Worm (Caenorhabditis elegans) whole organism, young adult: ENCODE measurements around the gene rpn-5.

ENCODE experiments used
- D2030.7 ChIP-seq: fragments of 200-800 bp; sonication (Bioruptor generic); IDR thresholded peaks from 2 replicates; pipeline ENCODE4 v1.3.6; 2022; ENCODE audit warnings: missing genetic modification reagents, missing genetic modification characterization, missing compliant biosample characterization
- F23B12.7 ChIP-seq: sonication (generic microtip); optimal IDR thresholded peaks from 2 replicates; lab custom pipeline; 2017; ENCODE audit warnings: missing genetic modification characterization, mild to moderate bottlenecking, missing compliant biosample characterization, antibody characterized with exemption, moderate library complexity; ENCODE audit not compliant: insufficient read depth
- F49E8.2 ChIP-seq: sonication (generic microtip); optimal IDR thresholded peaks from 3 replicates; lab custom pipeline; 2017; ENCODE audit warnings: missing genetic modification characterization, mild to moderate bottlenecking, missing compliant biosample characterization, antibody characterized with exemption, moderate library complexity; ENCODE audit not compliant: insufficient read depth
- F52B5.7 ChIP-seq: sonication (generic microtip); optimal IDR thresholded peaks from 2 replicates; lab custom pipeline; 2016; ENCODE audit warnings: mild to moderate bottlenecking, missing genetic modification characterization, missing compliant biosample characterization
- F55B11.4 ChIP-seq: sonication (generic microtip); optimal IDR thresholded peaks from 2 replicates; lab custom pipeline; 2016; ENCODE audit warnings: missing compliant biosample characterization, missing genetic modification characterization, borderline replicate concordance; ENCODE audit not compliant: insufficient read depth
- T07F8.4 ChIP-seq: sonication (generic microtip); optimal IDR thresholded peaks from 2 replicates; lab custom pipeline; 2016; ENCODE audit warnings: mild to moderate bottlenecking, missing genetic modification characterization, moderate library complexity, missing compliant biosample characterization
- Y53F4B.3 ChIP-seq: fragments of 200-800 bp; sonication (Bioruptor generic); IDR thresholded peaks from 2 replicates; pipeline ENCODE4 v1.3.6; 2022; ENCODE audit warnings: missing genetic modification reagents, missing genetic modification characterization, missing compliant biosample characterization
- Y56A3A.18 ChIP-seq: fragments of 200-800 bp; sonication (Bioruptor generic); IDR thresholded peaks from 2 replicates; pipeline ENCODE4 v1.3.6; 2022; ENCODE audit warnings: missing genetic modification reagents, missing genetic modification characterization, missing compliant biosample characterization
- Y95B8A.8 ChIP-seq: fragments of 200-800 bp; sonication (Bioruptor generic); IDR thresholded peaks from 2 replicates; pipeline ENCODE4 v1.3.6; 2022; ENCODE audit warnings: missing genetic modification reagents, missing genetic modification characterization, missing compliant biosample characterization
- ZK185.1 ChIP-seq: sonication (generic microtip); optimal IDR thresholded peaks from 2 replicates; lab custom pipeline; 2016; ENCODE audit warnings: mild to moderate bottlenecking, missing genetic modification characterization, missing compliant biosample characterization; ENCODE audit not compliant: poor library complexity, severe bottlenecking
- akir-1 ChIP-seq: fragments of 200-800 bp; sonication (Bioruptor generic); optimal IDR thresholded peaks from 2 replicates; lab custom pipeline; 2018; ENCODE audit warnings: mild to moderate bottlenecking, missing genetic modification characterization, moderate library complexity, missing compliant biosample characterization
- ama-1 ChIP-seq, 3 experiments: fragments of 150-350 bp in 1 of 3; sonication (generic microtip) in 2 of 3; optimal IDR thresholded peaks; 2 replicates each; lab custom pipeline; 2014 to 2018; ENCODE audit warnings: missing biosample characterization in 2 of 3, missing genetic modification characterization in 2 of 3, missing genetic modification reagents in 2 of 3
- attf-5 ChIP-seq: fragments of 200-800 bp; sonication (Bioruptor generic); optimal IDR thresholded peaks from 2 replicates; lab custom pipeline; 2018; ENCODE audit warnings: mild to moderate bottlenecking, missing genetic modification characterization, missing compliant biosample characterization
- ccch-3 ChIP-seq: fragments of 200-800 bp; sonication (Bioruptor generic); optimal IDR thresholded peaks from 2 replicates; lab custom pipeline; 2018; ENCODE audit warnings: mild to moderate bottlenecking, missing genetic modification characterization, missing compliant biosample characterization
- cebp-2 ChIP-seq: fragments of 200-800 bp; sonication (Bioruptor generic); IDR thresholded peaks from 2 replicates; pipeline ENCODE4 v1.3.6; 2022; ENCODE audit warnings: missing genetic modification characterization, missing compliant biosample characterization
- ceh-100 ChIP-seq: fragments of 200-800 bp; sonication (Bioruptor generic); IDR thresholded peaks from 2 replicates; pipeline ENCODE4 v1.3.6; 2022; ENCODE audit warnings: missing genetic modification reagents, missing genetic modification characterization, missing compliant biosample characterization
- ceh-27 ChIP-seq: fragments of 200-800 bp; sonication (Bioruptor generic); optimal IDR thresholded peaks from 2 replicates; lab custom pipeline; 2018; ENCODE audit warnings: mild to moderate bottlenecking, missing genetic modification characterization, moderate library complexity, missing compliant biosample characterization
- ceh-79 ChIP-seq: sonication (generic microtip); optimal IDR thresholded peaks from 2 replicates; lab custom pipeline; 2017; ENCODE audit warnings: mild to moderate bottlenecking, missing genetic modification characterization, missing compliant biosample characterization
- chd-7 ChIP-seq: sonication (generic microtip); optimal IDR thresholded peaks from 2 replicates; lab custom pipeline; 2016; ENCODE audit warnings: mild to moderate bottlenecking, missing genetic modification characterization, moderate library complexity, missing compliant biosample characterization
- die-1 ChIP-seq: sonication (generic microtip); optimal IDR thresholded peaks from 2 replicates; lab custom pipeline; 2016; ENCODE audit warnings: missing genotype, mild to moderate bottlenecking, missing genetic modification characterization, missing compliant biosample characterization
- egrh-3 ChIP-seq: fragments of 200-800 bp; sonication (Bioruptor generic); IDR thresholded peaks from 2 replicates; pipeline ENCODE4 v1.3.6; 2022; ENCODE audit warnings: missing genetic modification reagents, missing genetic modification characterization, missing compliant biosample characterization
- ekl-4 ChIP-seq: fragments of 200-800 bp; sonication (Bioruptor generic); IDR thresholded peaks from 2 replicates; pipeline ENCODE4 v1.3.6; 2022; ENCODE audit warnings: missing genetic modification reagents, missing genetic modification characterization, missing compliant biosample characterization
- ets-4 ChIP-seq: fragments of 200-800 bp; sonication (Bioruptor generic); optimal IDR thresholded peaks from 2 replicates; lab custom pipeline; 2018; ENCODE audit warnings: mild to moderate bottlenecking, missing genetic modification characterization, missing compliant biosample characterization
- fkh-3 ChIP-seq: sonication (generic microtip); optimal IDR thresholded peaks from 2 replicates; lab custom pipeline; 2016; ENCODE audit warnings: mild to moderate bottlenecking, missing genetic modification characterization, missing compliant biosample characterization
- him-1 ChIP-seq: sonication (generic microtip); optimal IDR thresholded peaks from 2 replicates; lab custom pipeline; 2016; ENCODE audit warnings: missing genotype, missing genetic modification reagents, missing genetic modification characterization, missing compliant biosample characterization
- hlh-12 ChIP-seq: sonication (generic microtip); optimal IDR thresholded peaks from 2 replicates; lab custom pipeline; 2016; ENCODE audit warnings: missing genetic modification characterization, missing compliant biosample characterization
- hmg-20 ChIP-seq: fragments of 200-800 bp; sonication (Bioruptor generic); IDR thresholded peaks from 2 replicates; pipeline ENCODE4 v1.3.6; 2022; ENCODE audit warnings: missing genetic modification reagents, missing genetic modification characterization, missing compliant biosample characterization
- let-607 ChIP-seq, 2 experiments: fragments of 200-800 bp in 1 of 2; sonication (Bioruptor generic) in 1 of 2; sonication (generic microtip) in 1 of 2; optimal IDR thresholded peaks; 2 replicates each; lab custom pipeline; 2016 to 2018; ENCODE audit warnings: mild to moderate bottlenecking in 2 of 2, missing compliant biosample characterization in 2 of 2, missing genetic modification characterization in 2 of 2, moderate library complexity in 2 of 2, missing genotype in 1 of 2
- lin-35 ChIP-seq, 3 experiments: fragments of 150-350 bp in 2 of 3; sonication (generic microtip) in 1 of 3; optimal IDR thresholded peaks; 2 replicates each; lab custom pipeline; 2014 to 2018; ENCODE audit warnings: missing biosample characterization in 3 of 3, missing genetic modification characterization in 3 of 3, missing genetic modification reagents in 3 of 3
- lin-40 ChIP-seq: sonication (generic microtip); optimal IDR thresholded peaks from 2 replicates; lab custom pipeline; 2016; ENCODE audit warnings: missing genetic modification characterization, mild to moderate bottlenecking, missing compliant biosample characterization, missing genotype, missing genetic modification reagents
- lir-1 ChIP-seq: fragments of 200-800 bp; sonication (Bioruptor generic); conservative IDR thresholded peaks from 2 replicates; pipeline ENCODE4 v1.3.6; 2022; ENCODE audit warnings: missing genetic modification reagents, missing genetic modification characterization, missing compliant biosample characterization
- madf-10 ChIP-seq: sonication (generic microtip); optimal IDR thresholded peaks from 2 replicates; lab custom pipeline; 2016; ENCODE audit warnings: mild to moderate bottlenecking, missing genetic modification characterization, missing compliant biosample characterization
- madf-3 ChIP-seq: fragments of 200-800 bp; sonication (Bioruptor generic); IDR thresholded peaks from 2 replicates; pipeline ENCODE4 v1.3.6; 2022; ENCODE audit warnings: missing genetic modification reagents, missing genetic modification characterization, missing compliant biosample characterization
- madf-8 ChIP-seq: fragments of 200-800 bp; sonication (Bioruptor generic); conservative IDR thresholded peaks from 2 replicates; pipeline ENCODE4 v1.3.6; 2022; ENCODE audit warnings: missing genetic modification reagents, missing genetic modification characterization, missing compliant biosample characterization
- mes-4 ChIP-seq: sonication (generic microtip); optimal IDR thresholded peaks from 2 replicates; lab custom pipeline; 2016; ENCODE audit warnings: missing genotype, missing genetic modification characterization, missing compliant biosample characterization
- nfyb-1 ChIP-seq: fragments of 200-800 bp; sonication (Bioruptor generic); IDR thresholded peaks from 2 replicates; pipeline ENCODE4 v1.3.6; 2022; ENCODE audit warnings: missing genetic modification reagents, missing genetic modification characterization, missing compliant biosample characterization
- nhr-27 ChIP-seq: fragments of 200-800 bp; sonication (Bioruptor generic); optimal IDR thresholded peaks from 2 replicates; lab custom pipeline; 2018; ENCODE audit warnings: mild to moderate bottlenecking, missing genetic modification characterization, moderate library complexity, missing compliant biosample characterization
- pha-4 ChIP-seq: fragments of 150-350 bp; sonication (generic microtip); optimal IDR thresholded peaks from 2 replicates; lab custom pipeline; 2014; ENCODE audit warnings: missing biosample characterization, missing genetic modification reagents, missing genetic modification characterization
- rcor-1 ChIP-seq: fragments of 200-800 bp; sonication (Bioruptor generic); IDR thresholded peaks from 2 replicates; pipeline ENCODE4 v1.3.6; 2022; ENCODE audit warnings: missing genetic modification reagents, missing genetic modification characterization, missing compliant biosample characterization
- snpc-1.1 ChIP-seq: sonication (generic microtip); optimal IDR thresholded peaks from 2 replicates; lab custom pipeline; 2017; ENCODE audit warnings: missing genetic modification characterization, mild to moderate bottlenecking, missing compliant biosample characterization, antibody characterized with exemption, moderate library complexity, missing genotype, missing genetic modification reagents; ENCODE audit not compliant: insufficient read depth
- snpc-3.4 ChIP-seq: sonication (generic microtip); optimal IDR thresholded peaks from 2 replicates; lab custom pipeline; 2017; ENCODE audit warnings: missing genetic modification characterization, mild to moderate bottlenecking, missing compliant biosample characterization, antibody characterized with exemption, moderate library complexity, missing genotype, missing genetic modification reagents
- snpc-4 ChIP-seq, 5 experiments: fragments of 150-350 bp in 1 of 5; sonication (generic microtip) in 4 of 5; optimal IDR thresholded peaks; 2 replicates each; lab custom pipeline; 2014 to 2018; ENCODE audit warnings: missing genetic modification characterization in 5 of 5, missing biosample characterization in 3 of 5, antibody characterized with exemption in 2 of 5, mild to moderate bottlenecking in 2 of 5, missing compliant biosample characterization in 2 of 5, missing genotype in 2 of 5, moderate library complexity in 2 of 5, missing genetic modification reagents in 1 of 5
- tlf-1 ChIP-seq: fragments of 200-800 bp; sonication (Bioruptor generic); optimal IDR thresholded peaks from 2 replicates; lab custom pipeline; 2018; ENCODE audit warnings: mild to moderate bottlenecking, missing genetic modification characterization, missing compliant biosample characterization
- unc-62 ChIP-seq: fragments of 150-350 bp; optimal IDR thresholded peaks from 2 replicates; lab custom pipeline; 2014; ENCODE audit warnings: missing biosample characterization, missing genetic modification reagents, missing genetic modification characterization
- zfh-2 ChIP-seq: fragments of 200-800 bp; sonication (Bioruptor generic); conservative IDR thresholded peaks from 2 replicates; pipeline ENCODE4 v1.3.6; 2022; ENCODE audit warnings: missing genetic modification reagents, missing genetic modification characterization, missing compliant biosample characterization
- ztf-26 ChIP-seq: sonication (generic microtip); optimal IDR thresholded peaks from 2 replicates; lab custom pipeline; 2017; ENCODE audit warnings: missing genetic modification characterization, missing compliant biosample characterization
- ztf-6 ChIP-seq: fragments of 200-800 bp; sonication (Bioruptor generic); IDR thresholded peaks from 2 replicates; pipeline ENCODE4 v1.3.6; 2022; ENCODE audit warnings: missing genetic modification reagents, missing genetic modification characterization, missing compliant biosample characterization

Gene rpn-5

ce11 chrII:4710120-4710519 lies 11.9 kb upstream of the rpn-5 start, which contains the start of gene tag-151 (continued):
- no peak for TF ChIP-seq ama-1 (optimal IDR thresholded peaks at IDR 0.05; lab: Kevin White, UChicago)
- peak in 1 of 2 experiments; percentile 71 for TF ChIP-seq ama-1 (GFP tag; optimal IDR thresholded peaks at IDR 0.05; lab: Kevin White, UChicago)
- TF ChIP-seq nfyb-1 (GFP tag; lab: Robert Waterston, UW): no peak
- no peak for TF ChIP-seq rcor-1 (GFP tag; lab: Robert Waterston, UW)
- no peak for TF ChIP-seq T07F8.4 (tag; lab: Kevin White, UChicago)
- TF ChIP-seq him-1 (tag; lab: Kevin White, UChicago): peak; percentile 5
- TF ChIP-seq ets-4 (GFP tag; lab: Kevin White, UChicago): no peak
- no peak for TF ChIP-seq unc-62 (GFP tag; lab: Kevin White, UChicago)
- TF ChIP-seq ztf-6 (GFP tag; lab: Robert Waterston, UW): no peak
- TF ChIP-seq fkh-3 (tag; lab: Kevin White, UChicago): no peak
- no peak for TF ChIP-seq hmg-20 (GFP tag; lab: Robert Waterston, UW)
- no peak for TF ChIP-seq madf-8 (GFP tag; lab: Robert Waterston, UW)
- no peak for TF ChIP-seq ZK185.1 (tag; lab: Kevin White, UChicago)
- TF ChIP-seq cebp-2 (GFP tag; lab: Robert Waterston, UW): no peak
- TF ChIP-seq mes-4 (tag; lab: Kevin White, UChicago): no peak
- no peak for TF ChIP-seq ceh-79
- TF ChIP-seq ccch-3: no peak
- TF ChIP-seq chd-7 (tag; lab: Kevin White, UChicago): peak; percentile 49
- no peak for TF ChIP-seq ztf-26 (tag; lab: Kevin White, UChicago)
- no peak for TF ChIP-seq F55B11.4 (tag; lab: Kevin White, UChicago)
- no peak for TF ChIP-seq ceh-100 (GFP tag; lab: Robert Waterston, UW)
- no peak for TF ChIP-seq hlh-12 (tag; lab: Kevin White, UChicago)
- peak; percentile 49; the same call in 1 of the 2 replicates for TF ChIP-seq ekl-4
- no peak for TF ChIP-seq snpc-1.1 (tag; lab: Kevin White, UChicago)
- no peak for TF ChIP-seq zfh-2 (GFP tag; lab: Robert Waterston, UW)
- no peak for TF ChIP-seq D2030.7
- no peak for TF ChIP-seq snpc-4 (GFP tag; optimal IDR thresholded peaks at IDR 0.05; lab: Kevin White, UChicago)
- peak in 2 of 4 experiments; percentile 13 to 29 for TF ChIP-seq snpc-4 (tag; optimal IDR thresholded peaks at IDR 0.05; lab: Kevin White, UChicago)
- no peak for TF ChIP-seq lir-1 (GFP tag; lab: Robert Waterston, UW)
- TF ChIP-seq nhr-27 (tag; lab: Kevin White, UChicago): no peak
- TF ChIP-seq madf-3 (GFP tag; lab: Robert Waterston, UW): peak; percentile 70; the same call in 1 of the 2 replicates
- no peak for TF ChIP-seq attf-5 (GFP tag; lab: Kevin White, UChicago)
- no peak for TF ChIP-seq die-1
- TF ChIP-seq F52B5.7 (tag; lab: Kevin White, UChicago): peak; percentile 16
- peak; percentile 24 for TF ChIP-seq F49E8.2
- peak in 1 of 2 experiments; percentile 45 for TF ChIP-seq let-607 (tag; optimal IDR thresholded peaks at IDR 0.05; lab: Kevin White, UChicago)
- TF ChIP-seq lin-40: peak; percentile 9
- TF ChIP-seq egrh-3 (GFP tag; lab: Robert Waterston, UW): no peak
- no peak for TF ChIP-seq akir-1
- 0 out of 2 replicates have a peak, but pooled peaks have one; percentile 8 for TF ChIP-seq Y95B8A.8 (GFP tag; lab: Robert Waterston, UW)
- no peak for TF ChIP-seq madf-10
- peak in 1 of 3 experiments; percentile 1 for TF ChIP-seq lin-35 (GFP tag; optimal IDR thresholded peaks at IDR 0.05; lab: Kevin White, UChicago)
- no peak for TF ChIP-seq Y53F4B.3 (GFP tag; lab: Robert Waterston, UW)
- TF ChIP-seq ceh-27: no peak
- peak; percentile 9 for TF ChIP-seq tlf-1 (GFP tag; lab: Kevin White, UChicago)
- peak; percentile 66 for TF ChIP-seq snpc-3.4
- TF ChIP-seq pha-4 (tag; lab: Kevin White, UChicago): no peak
- TF ChIP-seq Y56A3A.18 (GFP tag; lab: Robert Waterston, UW): peak; percentile 73
- TF ChIP-seq F23B12.7: no peak
